Worm (Caenorhabditis elegans) whole organism, midembryonic: ENCODE data around the gene C47A4.3.

Experiments used
- klf-2 ChIP-seq: fragments of 200-800 bp; sonication (Bioruptor generic); conservative IDR thresholded peaks from 2 replicates; pipeline ENCODE4 v1.3.6; 2022; ENCODE audit warnings: missing genetic modification reagents, missing genetic modification characterization, missing compliant biosample characterization
- ztf-29 ChIP-seq: fragments of 200-800 bp; sonication (Bioruptor generic); IDR thresholded peaks from 2 replicates; pipeline ENCODE4 v1.3.6; 2022; ENCODE audit warnings: missing genetic modification reagents, missing genetic modification characterization, missing compliant biosample characterization

ce11 chrIV:13742244-13742643, at the start of gene C47A4.3:
- TF ChIP-seq klf-2 (no peak), ztf-29 (no peak)
